Worm (Caenorhabditis elegans) whole organism, L3 larva: ENCODE data around the gene F14E5.8.
A peak's percentile ranks its signal among the peaks of the same experiment; 100 is the strongest.

Experiments
- egl-27 ChIP-seq: sonication (generic microtip); optimal IDR thresholded peaks from 4 replicates; lab custom pipeline; 2017; ENCODE audit warnings: missing biosample characterization, missing genetic modification reagents, missing genetic modification characterization
- elt-3 ChIP-seq, 3 experiments: fragments of 150-350 bp in 1 of 3; sonication (generic microtip) in 2 of 3; optimal IDR thresholded peaks; 2 replicates in 2 of 3; 4 replicates in 1 of 3; lab custom pipeline; 2014 to 2017; ENCODE audit warnings: missing biosample characterization in 3 of 3, missing genetic modification characterization in 3 of 3
- mml-1 ChIP-seq: fragments of 150-350 bp; sonication (generic microtip); optimal IDR thresholded peaks from 3 replicates; lab custom pipeline; 2014; ENCODE audit warnings: missing biosample characterization, missing genetic modification characterization
- pha-4 ChIP-seq: fragments of 150-350 bp; optimal IDR thresholded peaks from 2 replicates; lab custom pipeline; 2014; ENCODE audit warnings: missing biosample characterization, missing genetic modification reagents, missing genetic modification characterization
- snpc-4 ChIP-seq: fragments of 150-350 bp; optimal IDR thresholded peaks from 2 replicates; lab custom pipeline; 2014; ENCODE audit warnings: missing biosample characterization, missing genetic modification characterization
- ztf-11 ChIP-seq: fragments of 150-350 bp; optimal IDR thresholded peaks from 2 replicates; lab custom pipeline; 2014; ENCODE audit warnings: missing biosample characterization, missing genetic modification characterization

- TF ChIP-seq pha-4 (tag; lab: Kevin White, UChicago) (no peak), ztf-11 (tag; lab: Kevin White, UChicago) (no peak), egl-27 (tag; lab: Kevin White, UChicago) (no peak), snpc-4 (tag; lab: Kevin White, UChicago) (peak; percentile 73), elt-3 (tag; optimal IDR thresholded peaks at IDR 0.05; lab: Kevin White, UChicago) (no peak), mml-1 (tag; lab: Kevin White, UChicago) (no peak)
Measured at ce11 chrII:8442176-8442575, 22.3 kb downstream of the F14E5.8 start.
